Fruit fly (Drosophila melanogaster) whole organism, wandering third instar larva: ENCODE measurements around the gene Fnta.

Source experiments
- Abd-B ChIP-seq: fragments of >200 bp; optimal IDR thresholded peaks from 2 replicates; lab custom pipeline; 2017; ENCODE audit warnings: missing biosample characterization, missing genetic modification characterization
- CG32264 ChIP-seq: fragments of 200-800 bp; sonication (Bioruptor generic); optimal IDR thresholded peaks from 2 replicates; lab custom pipeline; 2016; ENCODE audit warnings: missing biosample characterization, missing genetic modification characterization
- CG9705 ChIP-seq: fragments of 200-800 bp; sonication (Bioruptor generic); optimal IDR thresholded peaks from 2 replicates; lab custom pipeline; 2018; ENCODE audit warnings: missing biosample characterization, mild to moderate bottlenecking, missing genetic modification characterization
- CrebA ChIP-seq: fragments of 200-800 bp; sonication (Bioruptor generic); optimal IDR thresholded peaks from 2 replicates; lab custom pipeline; 2016; ENCODE audit warnings: missing biosample characterization, mild to moderate bottlenecking, missing genetic modification characterization, borderline replicate concordance
- Dfd ChIP-seq: fragments of >200 bp; optimal IDR thresholded peaks from 2 replicates; lab custom pipeline; 2017; ENCODE audit warnings: missing biosample characterization, missing genetic modification characterization
- Dif ChIP-seq: fragments of 200-275, 200-300 bp; sonication (Bioruptor generic); optimal IDR thresholded peaks from 2 replicates; lab custom pipeline; 2018; ENCODE audit warnings: missing biosample characterization, missing genetic modification characterization; ENCODE audit not compliant: partially characterized antibody
- GATAd ChIP-seq: sonication (Bioruptor generic); optimal IDR thresholded peaks from 2 replicates; lab custom pipeline; 2016; ENCODE audit warnings: missing biosample characterization, missing genetic modification characterization
- HLH106 ChIP-seq: fragments of 200-800 bp; optimal IDR thresholded peaks from 3 replicates; lab custom pipeline; 2019; ENCODE audit warnings: missing biosample characterization, mild to moderate bottlenecking, missing genetic modification characterization, moderate library complexity
- Hr78 ChIP-seq: fragments of >200 bp; optimal IDR thresholded peaks from 2 replicates; lab custom pipeline; 2017; ENCODE audit warnings: missing biosample characterization, missing genetic modification characterization
- Hr83 ChIP-seq: fragments of 200-300 bp; sonication (Bioruptor generic); optimal IDR thresholded peaks from 2 replicates; lab custom pipeline; 2016; ENCODE audit warnings: missing biosample characterization, mild to moderate bottlenecking, missing genetic modification characterization, moderate library complexity; ENCODE audit not compliant: poor library complexity, severe bottlenecking
- Jra ChIP-seq: sonication (Bioruptor generic); optimal IDR thresholded peaks from 2 replicates; lab custom pipeline; 2016; ENCODE audit warnings: missing biosample characterization, missing genetic modification characterization
- Mio ChIP-seq: sonication (Bioruptor generic); optimal IDR thresholded peaks from 2 replicates; lab custom pipeline; 2016; ENCODE audit warnings: missing biosample characterization, missing genetic modification characterization
- Myc ChIP-seq: fragments of >200 bp; optimal IDR thresholded peaks from 2 replicates; lab custom pipeline; 2017
- OdsH ChIP-seq: fragments of 200-800 bp; sonication (Bioruptor generic); optimal IDR thresholded peaks from 2 replicates; lab custom pipeline; 2016; ENCODE audit warnings: missing biosample characterization, mild to moderate bottlenecking, missing genetic modification characterization
- Rel ChIP-seq, 2 experiments: fragments of 200-800 bp; sonication (Bioruptor generic) in 1 of 2; optimal IDR thresholded peaks; 2 replicates in 1 of 2; 3 replicates in 1 of 2; lab custom pipeline; 2016 to 2019; ENCODE audit warnings: mild to moderate bottlenecking in 2 of 2, missing biosample characterization in 2 of 2, missing genetic modification characterization in 2 of 2, moderate library complexity in 1 of 2
- Sp1 ChIP-seq: fragments of 200-800 bp; sonication (Bioruptor generic); optimal IDR thresholded peaks from 3 replicates; lab custom pipeline; 2019; ENCODE audit warnings: missing biosample characterization, mild to moderate bottlenecking, missing genetic modification characterization, moderate library complexity
- Vsx2 ChIP-seq: fragments of 200-300, 225-300 bp; sonication (Bioruptor generic); optimal IDR thresholded peaks from 2 replicates; lab custom pipeline; 2018; ENCODE audit warnings: missing biosample characterization, missing genetic modification characterization; ENCODE audit not compliant: partially characterized antibody
- br ChIP-seq: fragments of 200-800 bp; sonication (Bioruptor generic); optimal IDR thresholded peaks from 2 replicates; lab custom pipeline; 2016; ENCODE audit warnings: missing biosample characterization, missing genetic modification characterization
- brk ChIP-seq: fragments of 200-800 bp; sonication (Bioruptor generic); optimal IDR thresholded peaks from 2 replicates; lab custom pipeline; 2016; ENCODE audit warnings: missing biosample characterization, mild to moderate bottlenecking, missing genetic modification characterization
- dl ChIP-seq, 2 experiments: fragments of 175-275, 200-275 bp in 1 of 2; fragments of 200-275 bp in 1 of 2; sonication (Bioruptor generic); optimal IDR thresholded peaks; lab custom pipeline; 2018; ENCODE audit warnings: mild to moderate bottlenecking in 2 of 2, missing biosample characterization in 2 of 2, missing genetic modification characterization in 2 of 2, moderate library complexity in 2 of 2; ENCODE audit not compliant: partially characterized antibody in 2 of 2, insufficient read depth in 1 of 2
- dmrt93B ChIP-seq: fragments of 200-800 bp; sonication (Bioruptor generic); optimal IDR thresholded peaks from 2 replicates; lab custom pipeline; 2018; ENCODE audit warnings: missing biosample characterization, mild to moderate bottlenecking, missing genetic modification characterization
- dsf ChIP-seq: sonication (Bioruptor generic); optimal IDR thresholded peaks from 2 replicates; lab custom pipeline; 2016; ENCODE audit warnings: missing biosample characterization, missing genetic modification characterization, borderline replicate concordance
- ey ChIP-seq: fragments of 200-800 bp; sonication (Bioruptor generic); optimal IDR thresholded peaks from 2 replicates; lab custom pipeline; 2016; ENCODE audit warnings: missing biosample characterization, missing genetic modification characterization
- foxo ChIP-seq, 2 experiments: fragments of 200-800 bp; sonication (Bioruptor generic); optimal IDR thresholded peaks; 2 replicates in 1 of 2; 3 replicates in 1 of 2; lab custom pipeline; 2016 to 2017; ENCODE audit warnings: missing biosample characterization in 2 of 2, missing genetic modification characterization in 2 of 2
- fru ChIP-seq: fragments of 200-800 bp; sonication (Bioruptor generic); optimal IDR thresholded peaks from 3 replicates; lab custom pipeline; 2016; ENCODE audit warnings: missing biosample characterization, mild to moderate bottlenecking, missing genetic modification characterization
- h ChIP-seq: fragments of 200-800 bp; sonication (Bioruptor generic); optimal IDR thresholded peaks from 3 replicates; lab custom pipeline; 2016; ENCODE audit warnings: missing biosample characterization, mild to moderate bottlenecking, missing genetic modification characterization
- jim ChIP-seq: fragments of 175-275, 200-325 bp; sonication (Bioruptor generic); optimal IDR thresholded peaks from 2 replicates; lab custom pipeline; 2016; ENCODE audit warnings: missing biosample characterization, mild to moderate bottlenecking, missing genetic modification characterization
- lola ChIP-seq: fragments of >200 bp; optimal IDR thresholded peaks from 2 replicates; lab custom pipeline; 2017; ENCODE audit warnings: missing biosample characterization, missing genetic modification characterization
- psq ChIP-seq: fragments of 200-800 bp; sonication (Bioruptor generic); optimal IDR thresholded peaks from 3 replicates; lab custom pipeline; 2017; ENCODE audit warnings: missing biosample characterization, mild to moderate bottlenecking, missing genetic modification characterization, moderate library complexity
- rgr ChIP-seq: fragments of 200-800 bp; sonication (Bioruptor generic); optimal IDR thresholded peaks from 3 replicates; lab custom pipeline; 2016; ENCODE audit warnings: missing biosample characterization, mild to moderate bottlenecking, missing genetic modification characterization
- sage ChIP-seq: fragments of 200-800 bp; sonication (Bioruptor generic); optimal IDR thresholded peaks from 2 replicates; lab custom pipeline; 2016; ENCODE audit warnings: missing biosample characterization, mild to moderate bottlenecking, missing genetic modification characterization
- sv ChIP-seq: fragments of 200-800 bp; sonication (Bioruptor generic); optimal IDR thresholded peaks from 3 replicates; lab custom pipeline; 2016; ENCODE audit warnings: missing biosample characterization, missing genetic modification characterization
- tai ChIP-seq: sonication (Bioruptor generic); optimal IDR thresholded peaks from 2 replicates; lab custom pipeline; 2016; ENCODE audit warnings: missing biosample characterization, missing genetic modification characterization
- usp ChIP-seq: fragments of >200 bp; optimal IDR thresholded peaks from 2 replicates; lab custom pipeline; 2017; ENCODE audit warnings: missing biosample characterization, missing genetic modification characterization
- woc ChIP-seq: sonication (Bioruptor generic); optimal IDR thresholded peaks from 2 replicates; lab custom pipeline; 2016; ENCODE audit warnings: missing biosample characterization, mild to moderate bottlenecking, missing genetic modification characterization

Fnta gene

DNA sequence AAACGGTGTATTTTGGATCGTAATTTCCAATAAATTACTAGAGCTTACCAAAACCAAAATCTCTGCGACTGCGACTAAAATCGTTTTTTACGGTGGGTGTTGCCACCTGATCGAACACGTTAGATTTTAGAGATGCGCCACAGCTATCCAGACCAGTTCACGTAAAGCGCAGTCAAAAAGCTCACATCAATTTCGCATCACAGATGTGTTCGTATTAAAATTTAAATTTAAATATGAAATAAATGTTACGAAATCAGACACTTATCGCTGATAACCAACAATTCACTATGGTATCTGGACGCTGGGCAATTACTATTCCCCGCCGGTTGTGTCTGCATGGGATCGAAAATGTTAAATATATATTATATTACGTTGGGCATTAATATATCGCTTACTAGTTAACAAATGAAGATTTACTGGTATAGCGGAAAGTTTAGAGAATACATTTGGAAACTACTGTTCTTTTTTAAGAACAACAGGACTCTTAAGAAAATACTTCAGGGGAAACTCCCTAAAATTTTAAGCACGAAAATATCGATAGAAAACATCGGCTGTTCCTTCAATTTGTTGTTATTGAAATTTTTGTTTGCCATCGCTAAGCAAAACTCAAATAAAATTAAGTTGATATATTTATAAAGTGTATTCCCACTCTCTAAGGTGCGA, 16.8 kb upstream of the Fnta start, which contains the start of the genes mxt and CG11927:
Gene mxt, minus strand, starts transcription at position 105 of the 663 bp plus-strand sequence.
Gene CG11927, plus strand, starts transcription at position 576 of the 663 bp plus-strand sequence.
- TF ChIP-seq rgr, result peak; percentile 42
- peak; percentile 41 for TF ChIP-seq Sp1
- peak; percentile 43 for TF ChIP-seq psq (GFP tag; lab: Kevin White, UChicago)
- TF ChIP-seq Hr83 (GFP tag; lab: Kevin White, UChicago), result peak; percentile 67
- TF ChIP-seq Vsx2 (GFP tag; lab: Kevin White, UChicago), result no peak
- peak in 1 of 2 experiments; percentile 62 for TF ChIP-seq foxo (GFP tag; optimal IDR thresholded peaks at IDR 0.05; lab: Kevin White, UChicago)
- TF ChIP-seq sage (GFP tag; lab: Kevin White, UChicago), result peak; percentile 31
- peak; percentile 2 for TF ChIP-seq br
- no peak for TF ChIP-seq Rel (GFP tag; optimal IDR thresholded peaks at IDR 0.05; lab: Kevin White, UChicago)
- peak; percentile 100 for TF ChIP-seq Rel (tag; optimal IDR thresholded peaks at IDR 0.05; lab: Kevin White, UChicago)
- peak; percentile 62 for TF ChIP-seq HLH106 (tag; lab: Kevin White, UChicago)
- TF ChIP-seq Myc, result peak; percentile 67
- TF ChIP-seq CG32264 (GFP tag; lab: Kevin White, UChicago), result no peak
- peak; percentile 45 for TF ChIP-seq h (GFP tag; lab: Kevin White, UChicago)
- no peak for TF ChIP-seq brk (GFP tag; lab: Kevin White, UChicago)
- no peak for TF ChIP-seq Mio (GFP tag; lab: Kevin White, UChicago)
- no peak for TF ChIP-seq dmrt93B (GFP tag; lab: Kevin White, UChicago)
- peak; percentile 54 for TF ChIP-seq jim (GFP tag; lab: Kevin White, UChicago)
- peak; percentile 27 for TF ChIP-seq fru
- no peak for TF ChIP-seq OdsH
- TF ChIP-seq sv, result peak; percentile 57
- peak; percentile 38 for TF ChIP-seq ey
- TF ChIP-seq CG9705 (GFP tag; lab: Kevin White, UChicago), result peak; percentile 35
- no peak for TF ChIP-seq Dfd
- peak; percentile 62 for TF ChIP-seq woc

DNA sequence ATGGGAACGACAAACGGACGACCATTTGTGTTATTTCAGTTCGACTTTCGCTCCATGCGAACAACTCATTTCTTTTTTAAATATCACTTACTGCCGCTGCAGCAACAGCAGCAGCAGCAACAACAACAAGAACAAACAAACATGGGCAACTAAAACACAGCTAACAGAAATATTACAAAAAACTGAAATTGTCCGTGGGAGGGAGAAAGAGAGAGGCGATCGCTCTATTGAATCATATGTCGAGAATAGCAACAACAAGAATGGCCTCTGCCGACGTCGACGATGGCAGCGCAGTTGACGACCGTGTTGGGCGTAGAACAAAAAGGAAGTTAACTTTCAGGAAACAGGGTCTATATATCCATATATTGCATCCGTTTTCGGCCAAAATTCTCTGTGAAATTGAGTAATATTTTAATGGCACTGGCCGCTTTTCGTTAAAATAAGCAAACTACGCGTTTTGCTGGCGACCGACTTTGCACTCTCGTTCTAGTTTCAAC, 16.2 kb upstream of the Fnta start:
- TF ChIP-seq Rel (GFP tag; optimal IDR thresholded peaks at IDR 0.05; lab: Kevin White, UChicago) (no peak), Rel (tag; optimal IDR thresholded peaks at IDR 0.05; lab: Kevin White, UChicago) (no peak), Hr78 (no peak), woc (no peak), dmrt93B (GFP tag; lab: Kevin White, UChicago) (no peak), fru (no peak), dsf (GFP tag; lab: Kevin White, UChicago) (no peak), Jra (GFP tag; lab: Kevin White, UChicago) (no peak), ey (no peak), OdsH (no peak), psq (GFP tag; lab: Kevin White, UChicago) (no peak), GATAd (GFP tag; lab: Kevin White, UChicago) (no peak), h (GFP tag; lab: Kevin White, UChicago) (no peak), usp (no peak)

- TF ChIP-seq Hr83 (GFP tag; lab: Kevin White, UChicago), result no peak
- no peak for TF ChIP-seq Rel (GFP tag; optimal IDR thresholded peaks at IDR 0.05; lab: Kevin White, UChicago)
- peak; percentile 36 for TF ChIP-seq Rel (tag; optimal IDR thresholded peaks at IDR 0.05; lab: Kevin White, UChicago)
Observed at dm6 chr2L:4838494-4839320, 8.2 kb upstream of the Fnta start.

dm6 chr2L:4837772-4838397, 7.4 kb upstream of the Fnta start, which contains the start of the genes tank and CG12194:
Gene tank (minus strand): TSS chr2L:4837999.
Gene CG12194 (plus strand): TSS chr2L:4838347.
- TF ChIP-seq OdsH, result peak; percentile 97
- peak; percentile 97 for TF ChIP-seq fru
- peak; percentile 96 for TF ChIP-seq sage (GFP tag; lab: Kevin White, UChicago)
- peak; percentile 91 for TF ChIP-seq HLH106 (tag; lab: Kevin White, UChicago)
- TF ChIP-seq dl (GFP tag; optimal IDR thresholded peaks at IDR 0.05; lab: Kevin White, UChicago; ENCODE audit: insufficient read depth in 1 of 2, partially characterized antibody in 2 of 2), result no peak
- TF ChIP-seq sv, result peak; percentile 98
- peak; percentile 87 for TF ChIP-seq GATAd (GFP tag; lab: Kevin White, UChicago)
- TF ChIP-seq h (GFP tag; lab: Kevin White, UChicago), result peak; percentile 98
- peak; percentile 92 for TF ChIP-seq Sp1
- TF ChIP-seq CrebA (GFP tag; lab: Kevin White, UChicago), result no peak
- TF ChIP-seq jim (GFP tag; lab: Kevin White, UChicago), result peak; percentile 38
- TF ChIP-seq dsf (GFP tag; lab: Kevin White, UChicago), result peak; percentile 81
- peak; percentile 53 for TF ChIP-seq CG9705 (GFP tag; lab: Kevin White, UChicago)
- no peak for TF ChIP-seq brk (GFP tag; lab: Kevin White, UChicago)
- TF ChIP-seq Jra (GFP tag; lab: Kevin White, UChicago), result peak; percentile 86
- no peak for TF ChIP-seq usp
- TF ChIP-seq Vsx2 (GFP tag; lab: Kevin White, UChicago), result no peak
- no peak for TF ChIP-seq Abd-B (GFP tag; lab: Kevin White, UChicago)
- TF ChIP-seq tai, result no peak
- peak; percentile 96 for TF ChIP-seq CG32264 (GFP tag; lab: Kevin White, UChicago)
- TF ChIP-seq Myc, result peak; percentile 61
- TF ChIP-seq br, result peak; percentile 98
- TF ChIP-seq Mio (GFP tag; lab: Kevin White, UChicago), result peak; percentile 93
- no peak for TF ChIP-seq Dif
- no peak for TF ChIP-seq lola (GFP tag; lab: Kevin White, UChicago)
- TF ChIP-seq dmrt93B (GFP tag; lab: Kevin White, UChicago), result peak; percentile 95
